Worm (Caenorhabditis elegans) whole organism, L4 larva: ENCODE measurements around the gene swd-2.1.
A peak's percentile ranks its signal among the peaks of the same experiment; 100 is the strongest.

ENCODE experiments used
- T26A8.4 ChIP-seq: fragments of 200-800 bp; sonication (Bioruptor generic); IDR thresholded peaks from 2 replicates; pipeline ENCODE4 v1.3.6; 2022; ENCODE audit warnings: missing genetic modification characterization, missing compliant biosample characterization
- Y48G9A.11 ChIP-seq: fragments of 200-800 bp; sonication (Bioruptor generic); IDR thresholded peaks from 2 replicates; pipeline ENCODE4 v1.3.6; 2022; ENCODE audit warnings: missing genetic modification reagents, missing genetic modification characterization, missing compliant biosample characterization
- aha-1 ChIP-seq: fragments of 150-350 bp; peaks from one replicate; lab custom pipeline; 2014; ENCODE audit warnings: missing biosample characterization, missing genetic modification characterization
- arid-1 ChIP-seq: fragments of 200-800 bp; sonication (Bioruptor generic); conservative IDR thresholded peaks from 2 replicates; pipeline ENCODE4 v1.3.6; 2022; ENCODE audit warnings: missing genetic modification reagents, missing genetic modification characterization, missing compliant biosample characterization
- ceh-32 ChIP-seq: sonication (generic microtip); optimal IDR thresholded peaks from 2 replicates; lab custom pipeline; 2016; ENCODE audit warnings: mild to moderate bottlenecking, missing genetic modification characterization, missing compliant biosample characterization; ENCODE audit not compliant: poor library complexity
- ces-1 ChIP-seq: fragments of 150-350 bp; sonication (generic microtip); optimal IDR thresholded peaks from 4 replicates; lab custom pipeline; 2014; ENCODE audit warnings: missing biosample characterization, missing genetic modification reagents, missing genetic modification characterization
- daf-12 ChIP-seq: fragments of 150-350 bp; optimal IDR thresholded peaks from 2 replicates; lab custom pipeline; 2014; ENCODE audit warnings: missing biosample characterization, missing genetic modification reagents, missing genetic modification characterization
- daf-16 ChIP-seq, 3 experiments: sonication (generic microtip); optimal IDR thresholded peaks; 2 replicates each; lab custom pipeline; 2016 to 2017; ENCODE audit warnings: missing genetic modification characterization in 3 of 3, missing genetic modification reagents in 3 of 3, mild to moderate bottlenecking in 2 of 3, missing compliant biosample characterization in 2 of 3, missing biosample characterization in 1 of 3, moderate library complexity in 1 of 3
- daf-19 ChIP-seq: fragments of 200-800 bp; sonication (Bioruptor generic); conservative IDR thresholded peaks from 2 replicates; pipeline ENCODE4 v1.3.6; 2022; ENCODE audit warnings: missing genetic modification characterization, missing compliant biosample characterization
- dmd-6 ChIP-seq: fragments of 200-800 bp; sonication (Bioruptor generic); IDR thresholded peaks from 2 replicates; pipeline ENCODE4 v1.3.6; 2022; ENCODE audit warnings: missing genetic modification reagents, missing genetic modification characterization, missing compliant biosample characterization
- dmd-9 ChIP-seq: fragments of 200-800 bp; sonication (Bioruptor generic); IDR thresholded peaks from 2 replicates; pipeline ENCODE4 v1.3.6; 2022; ENCODE audit warnings: missing genetic modification reagents, missing genetic modification characterization, missing compliant biosample characterization
- egl-43 ChIP-seq: fragments of 200-800 bp; sonication (Bioruptor generic); IDR thresholded peaks from 2 replicates; pipeline ENCODE4 v1.3.6; 2022; ENCODE audit warnings: missing genetic modification reagents, missing genetic modification characterization, missing compliant biosample characterization
- hlh-30 ChIP-seq: sonication (generic microtip); optimal IDR thresholded peaks from 2 replicates; lab custom pipeline; 2017; ENCODE audit warnings: antibody characterized with exemption, mild to moderate bottlenecking, missing genetic modification characterization, missing compliant biosample characterization; ENCODE audit not compliant: insufficient read depth
- lin-1 ChIP-seq: fragments of 200-800 bp; sonication (Bioruptor generic); IDR thresholded peaks from 2 replicates; pipeline ENCODE4 v1.3.6; 2022; ENCODE audit warnings: missing genetic modification reagents, missing genetic modification characterization, missing compliant biosample characterization
- lin-38 ChIP-seq: fragments of 200-800 bp; sonication (Bioruptor generic); IDR thresholded peaks from 2 replicates; pipeline ENCODE4 v1.3.6; 2022; ENCODE audit warnings: missing genetic modification reagents, missing genetic modification characterization, missing compliant biosample characterization
- lin-39 ChIP-seq: fragments of 150-350 bp; optimal IDR thresholded peaks from 2 replicates; lab custom pipeline; 2014; ENCODE audit warnings: missing biosample characterization, missing genetic modification reagents, missing genetic modification characterization
- lir-3 ChIP-seq: sonication (generic microtip); optimal IDR thresholded peaks from 2 replicates; lab custom pipeline; 2016; ENCODE audit warnings: mild to moderate bottlenecking, missing genetic modification characterization, missing compliant biosample characterization
- madf-5 ChIP-seq, 2 experiments: fragments of 200-800 bp; sonication (Bioruptor generic); IDR thresholded peaks; 2 replicates each; pipeline ENCODE4 v1.3.6; 2022; ENCODE audit warnings: missing compliant biosample characterization in 2 of 2, missing genetic modification characterization in 2 of 2
- nhr-10 ChIP-seq: fragments of 150-350 bp; optimal IDR thresholded peaks from 2 replicates; lab custom pipeline; 2014; ENCODE audit warnings: missing biosample characterization, missing genetic modification characterization
- nhr-11 ChIP-seq: fragments of 150-350 bp; optimal IDR thresholded peaks from 2 replicates; lab custom pipeline; 2014; ENCODE audit warnings: missing biosample characterization, missing genetic modification characterization
- nhr-28 ChIP-seq: fragments of 150-350 bp; optimal IDR thresholded peaks from 2 replicates; lab custom pipeline; 2014; ENCODE audit warnings: missing biosample characterization, missing genetic modification characterization
- nhr-42 ChIP-seq: fragments of 200-800 bp; sonication (Bioruptor generic); IDR thresholded peaks from 2 replicates; pipeline ENCODE4 v1.3.6; 2022; ENCODE audit warnings: missing genetic modification characterization, missing compliant biosample characterization
- nhr-76 ChIP-seq: fragments of 150-350 bp; optimal IDR thresholded peaks from 2 replicates; lab custom pipeline; 2014; ENCODE audit warnings: missing biosample characterization, missing genetic modification characterization
- pqm-1 ChIP-seq: sonication (generic microtip); optimal IDR thresholded peaks from 2 replicates; lab custom pipeline; 2017; ENCODE audit warnings: missing biosample characterization, missing genetic modification characterization
- set-16 ChIP-seq: fragments of 200-800 bp; sonication (Bioruptor generic); IDR thresholded peaks from 2 replicates; pipeline ENCODE4 v1.3.6; 2022; ENCODE audit warnings: missing genetic modification reagents, missing genetic modification characterization, missing compliant biosample characterization
- snpc-1.2 ChIP-seq: fragments of 200-800 bp; sonication (Bioruptor generic); IDR thresholded peaks from 2 replicates; pipeline ENCODE4 v1.3.6; 2022; ENCODE audit warnings: missing genetic modification reagents, missing genetic modification characterization, missing compliant biosample characterization
- snpc-4 ChIP-seq: fragments of 150-350 bp; optimal IDR thresholded peaks from 2 replicates; lab custom pipeline; 2014; ENCODE audit warnings: missing biosample characterization, missing genetic modification characterization
- spr-3 ChIP-seq: fragments of 200-800 bp; sonication (Bioruptor generic); optimal IDR thresholded peaks from 2 replicates; lab custom pipeline; 2018; ENCODE audit warnings: mild to moderate bottlenecking, missing genetic modification characterization, missing compliant biosample characterization
- tag-97 ChIP-seq: fragments of 200-800 bp; sonication (Bioruptor generic); IDR thresholded peaks from 2 replicates; pipeline ENCODE4 v1.3.6; 2022; ENCODE audit warnings: missing genetic modification characterization, missing compliant biosample characterization
- unc-62 ChIP-seq, 3 experiments: fragments of 150-350 bp in 1 of 3; sonication (generic microtip); optimal IDR thresholded peaks in 2 of 3; peaks in 1 of 3; 1 replicate in 1 of 3; 2 replicates in 2 of 3; lab custom pipeline; 2014 to 2017; ENCODE audit warnings: missing biosample characterization in 3 of 3, missing genetic modification characterization in 3 of 3, missing genetic modification reagents in 3 of 3, missing genotype in 1 of 3
- zag-1 ChIP-seq: fragments of 150-350 bp; optimal IDR thresholded peaks from 2 replicates; lab custom pipeline; 2014; ENCODE audit warnings: missing biosample characterization, missing genetic modification characterization
- zfp-2 ChIP-seq: sonication (generic microtip); optimal IDR thresholded peaks from 2 replicates; lab custom pipeline; 2016; ENCODE audit warnings: mild to moderate bottlenecking, missing genetic modification characterization, missing compliant biosample characterization

Gene swd-2.1

ce11 chrIV:7743539-7743938, 32.3 kb upstream of the swd-2.1 start, which contains the start of gene npr-35:
Gene npr-35 (plus strand): TSS chrIV:7743839.
- TF ChIP-seq tag-97: no peak
- peak in 1 of 2 experiments; percentile 80 for TF ChIP-seq unc-62 (GFP tag; optimal IDR thresholded peaks at IDR 0.05 in 1 of 2; lab: Kevin White, UChicago)
- no peak for TF ChIP-seq unc-62 (tag; optimal IDR thresholded peaks at IDR 0.05; lab: Kevin White, UChicago)

- TF ChIP-seq dmd-6 (GFP tag; lab: Robert Waterston, UW): peak; percentile 7; the same call in 1 of the 2 replicates
- no peak for TF ChIP-seq daf-12 (tag; lab: Kevin White, UChicago)
- TF ChIP-seq nhr-42 (GFP tag; lab: Robert Waterston, UW): no peak
- no peak for TF ChIP-seq daf-19
- TF ChIP-seq nhr-11: no peak
- no peak for TF ChIP-seq lin-38
- TF ChIP-seq nhr-76 (tag; lab: Kevin White, UChicago): no peak
- TF ChIP-seq pqm-1 (tag; lab: Kevin White, UChicago): peak; percentile 96
- peak in 1 of 2 experiments; percentile 26 for TF ChIP-seq unc-62 (GFP tag; optimal IDR thresholded peaks at IDR 0.05 in 1 of 2; lab: Kevin White, UChicago)
- no peak for TF ChIP-seq unc-62 (tag; optimal IDR thresholded peaks at IDR 0.05; lab: Kevin White, UChicago)
- no peak for TF ChIP-seq spr-3
- TF ChIP-seq Y48G9A.11 (GFP tag; lab: Robert Waterston, UW): no peak
- TF ChIP-seq arid-1: no peak
- TF ChIP-seq lir-3: no peak
- TF ChIP-seq hlh-30: no peak
- TF ChIP-seq nhr-28 (tag; lab: Kevin White, UChicago): peak; percentile 80
- no peak for TF ChIP-seq snpc-4
- no peak for TF ChIP-seq ceh-32 (tag; lab: Kevin White, UChicago)
- no peak for TF ChIP-seq lin-39 (tag; lab: Kevin White, UChicago)
- TF ChIP-seq daf-16 (GFP tag; optimal IDR thresholded peaks at IDR 0.05; lab: Kevin White, UChicago): no peak
- TF ChIP-seq daf-16 (tag; optimal IDR thresholded peaks at IDR 0.05; lab: Kevin White, UChicago): peak; percentile 93
- no peak for TF ChIP-seq zag-1 (tag; lab: Kevin White, UChicago)
- no peak for TF ChIP-seq T26A8.4 (GFP tag; lab: Robert Waterston, UW)
Observed at ce11 chrIV:7747838-7748237, 28.0 kb upstream of the swd-2.1 start, which contains the start of gene klo-1. Gene klo-1 (minus strand): TSS chrIV:7748225.

ce11 chrIV:7753108-7753507, 22.7 kb upstream of the swd-2.1 start, which contains the start of gene col-14:
Gene col-14 (plus strand): TSS chrIV:7753408.
- no peak for TF ChIP-seq nhr-10 (tag; lab: Kevin White, UChicago)
- TF ChIP-seq dmd-9 (GFP tag; lab: Robert Waterston, UW): no peak
- TF ChIP-seq lin-1 (GFP tag; lab: Robert Waterston, UW): no peak
- no peak for TF ChIP-seq zag-1 (tag; lab: Kevin White, UChicago)
- no peak for TF ChIP-seq zfp-2 (tag; lab: Kevin White, UChicago)
- TF ChIP-seq, all 104 proteins: peak for 0

DNA sequence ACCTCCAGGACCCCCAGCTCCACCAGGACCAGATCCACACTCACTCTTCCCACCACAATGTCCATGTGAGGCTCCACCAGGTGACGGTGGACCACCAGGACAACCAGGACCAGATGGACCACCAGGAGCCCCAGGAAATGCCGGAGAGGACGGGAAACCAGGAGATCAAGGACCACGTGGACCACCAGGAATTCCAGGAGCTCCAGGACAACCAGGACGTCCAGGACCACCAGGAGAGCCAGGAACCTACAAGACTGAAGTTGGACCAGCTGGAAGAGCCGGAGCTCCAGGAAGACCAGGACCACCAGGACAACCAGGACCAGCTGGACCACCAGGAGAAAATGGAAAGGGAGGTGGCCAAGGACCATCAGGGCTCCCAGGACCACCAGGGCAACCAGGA, 21.7 kb upstream of the swd-2.1 start:
- 0 out of 4 replicates have a peak, but pooled peaks of 1 of the 2 experiments have one; percentile 45 for TF ChIP-seq madf-5 (GFP tag; IDR thresholded peaks at IDR 0.05; lab: Robert Waterston, UW)
- no peak for TF ChIP-seq lin-1 (GFP tag; lab: Robert Waterston, UW)
- 0 out of 2 replicates have a peak, but pooled peaks have one; percentile 47 for TF ChIP-seq T26A8.4 (GFP tag; lab: Robert Waterston, UW)
- TF ChIP-seq ces-1 (GFP tag; lab: Kevin White, UChicago): no peak
- TF ChIP-seq spr-3: peak; percentile 28
- peak; percentile 76 for TF ChIP-seq egl-43 (GFP tag; lab: Robert Waterston, UW)
- TF ChIP-seq set-16 (GFP tag; lab: Robert Waterston, UW): peak; percentile 94
- TF ChIP-seq aha-1: peak; percentile 21

DNA sequence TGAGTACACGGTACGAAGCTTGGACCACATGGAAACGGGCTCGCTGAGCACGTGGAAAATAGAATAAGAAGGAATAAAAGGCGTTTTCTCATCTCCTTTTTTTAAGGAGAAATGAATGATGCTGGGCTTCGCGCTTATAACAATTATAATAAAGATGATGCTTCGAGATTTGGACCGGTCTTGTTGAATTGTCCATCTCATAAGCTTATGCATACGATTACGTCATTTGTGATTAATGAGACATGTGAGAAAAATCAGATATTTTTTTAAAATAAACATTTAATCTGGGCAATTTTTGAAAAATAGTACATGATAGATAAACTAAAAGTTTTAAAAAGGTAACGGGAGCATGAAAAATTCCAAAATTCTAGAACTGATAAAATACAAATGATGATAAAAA, 18.6 kb upstream of the swd-2.1 start, which contains the start of gene C46A5.4:
C46A5.4 (minus strand) TSS at position 101 of the 400 bp plus-strand sequence.
- no peak for TF ChIP-seq snpc-1.2 (GFP tag; lab: Robert Waterston, UW)
